Worm (Caenorhabditis elegans) whole organism, L3 larva: ENCODE results near the gene egrh-3.

Source experiments
- ceh-82 ChIP-seq: fragments of 150-350 bp; optimal IDR thresholded peaks from 2 replicates; lab custom pipeline; 2014; ENCODE audit warnings: missing biosample characterization, missing genetic modification characterization
- lin-39 ChIP-seq: fragments of 150-350 bp; optimal IDR thresholded peaks from 2 replicates; lab custom pipeline; 2018; ENCODE audit warnings: missing biosample characterization, missing genetic modification reagents, missing genetic modification characterization
- nhr-76 ChIP-seq: fragments of 150-350 bp; sonication (generic microtip); optimal IDR thresholded peaks from 5 replicates; lab custom pipeline; 2014; ENCODE audit warnings: missing biosample characterization, missing genetic modification characterization

DNA sequence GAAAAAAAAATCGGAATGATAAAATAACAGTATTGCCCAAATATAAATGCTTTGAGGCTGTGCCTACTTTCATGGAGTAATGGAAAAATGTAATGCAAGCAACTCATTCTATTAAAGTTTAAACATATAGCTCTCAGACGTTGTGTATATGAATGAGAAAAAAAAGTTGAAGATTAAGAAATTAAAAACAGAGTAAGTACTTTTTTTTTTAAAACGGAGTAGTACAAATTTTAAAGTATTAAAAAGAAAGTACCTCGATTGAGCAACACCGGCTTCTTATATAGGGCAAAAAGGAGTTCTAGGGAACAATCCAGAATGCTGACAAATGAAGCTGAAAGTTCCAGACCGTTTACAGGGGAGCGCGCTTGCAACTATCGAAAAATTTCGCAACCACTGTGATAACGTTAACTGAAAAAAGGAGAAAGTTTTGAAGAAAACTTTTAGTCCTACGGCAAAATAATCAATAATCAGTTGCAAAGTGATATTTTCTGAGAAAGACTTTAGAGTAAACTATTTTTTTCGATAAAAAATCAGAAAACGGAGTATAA, 22.6 kb upstream of the egrh-3 start:
- TF ChIP-seq ceh-82 (no peak), lin-39 (tag; lab: Kevin White, UChicago) (no peak), nhr-76 (tag; lab: Kevin White, UChicago) (no peak)
